Fruit fly (Drosophila melanogaster): ENCODE data around the gene CG12541.

The CG12541 gene

dm6 chrX:7037061-7037460 lies 28.8 kb downstream of the CG12541 start:
- no peak for TF ChIP-seq CG9948 (tag; optimal IDR thresholded peaks at IDR 0.05)
- no peak for TF ChIP-seq CG34367 (tag; optimal IDR thresholded peaks at IDR 0.05)
- TF ChIP-seq CG12605 (GFP tag; IDR thresholded peaks at IDR 0.05): no peak
- no peak for TF ChIP-seq Snoo (tag; optimal IDR thresholded peaks at IDR 0.05)
- TF ChIP-seq CG10348 (GFP tag; IDR thresholded peaks at IDR 0.05): no peak
- TF ChIP-seq CG17806 (tag; optimal IDR thresholded peaks at IDR 0.05): no peak
- no peak for TF ChIP-seq D1 (tag; optimal IDR thresholded peaks at IDR 0.05)
- no peak for TF ChIP-seq Ets98B (GFP tag; IDR thresholded peaks at IDR 0.05)
- TF ChIP-seq Pif1A (GFP tag; optimal IDR thresholded peaks at IDR 0.05): no peak
- TF ChIP-seq CG32121 (GFP tag; IDR thresholded peaks at IDR 0.05): no peak
- TF ChIP-seq CG8301 (tag; optimal IDR thresholded peaks at IDR 0.05): no peak
- no peak for TF ChIP-seq Pif1B (GFP tag; optimal IDR thresholded peaks at IDR 0.05)
- no peak for TF ChIP-seq rn (GFP tag; IDR thresholded peaks at IDR 0.05)
- no peak for TF ChIP-seq fd96Ca (GFP tag; IDR thresholded peaks at IDR 0.05)
- no peak for TF ChIP-seq CG13204 (GFP tag; optimal IDR thresholded peaks at IDR 0.05)

- TF ChIP-seq Pif1A (GFP tag; optimal IDR thresholded peaks at IDR 0.05): no peak
- TF ChIP-seq CG9948 (tag; optimal IDR thresholded peaks at IDR 0.05): no peak
- TF ChIP-seq Ets98B (GFP tag; IDR thresholded peaks at IDR 0.05): no peak
- TF ChIP-seq CG8301 (tag; optimal IDR thresholded peaks at IDR 0.05): no peak
- no peak for TF ChIP-seq Snoo (tag; optimal IDR thresholded peaks at IDR 0.05)
- TF ChIP-seq CG17806 (tag; optimal IDR thresholded peaks at IDR 0.05): no peak
- TF ChIP-seq CG13204 (GFP tag; optimal IDR thresholded peaks at IDR 0.05): no peak
- no peak for TF ChIP-seq rn (GFP tag; IDR thresholded peaks at IDR 0.05)
- TF ChIP-seq CG12605 (GFP tag; IDR thresholded peaks at IDR 0.05): no peak
- TF ChIP-seq CG10348 (GFP tag; IDR thresholded peaks at IDR 0.05): no peak
- no peak for TF ChIP-seq D1 (tag; optimal IDR thresholded peaks at IDR 0.05)
- no peak for TF ChIP-seq CG32121 (GFP tag; IDR thresholded peaks at IDR 0.05)
- no peak for TF ChIP-seq CG14655 (GFP tag; optimal IDR thresholded peaks at IDR 0.05)
- TF ChIP-seq Pif1B (GFP tag; optimal IDR thresholded peaks at IDR 0.05): no peak
- TF ChIP-seq gl (tag; optimal IDR thresholded peaks at IDR 0.05): no peak
- TF ChIP-seq CG15710 (tag; optimal IDR thresholded peaks at IDR 0.05): no peak
- TF ChIP-seq EcR (GFP tag; optimal IDR thresholded peaks at IDR 0.05): no peak
- no peak for TF ChIP-seq CG8159 (tag; optimal IDR thresholded peaks at IDR 0.05)
- no peak for TF ChIP-seq fd96Ca (GFP tag; IDR thresholded peaks at IDR 0.05)
- no peak for TF ChIP-seq CG4496 (GFP tag; IDR thresholded peaks at IDR 0.05)
Observed at dm6 chrX:7034892-7035291, 31.0 kb downstream of the CG12541 start.

dm6 chrX:7014931-7015428 lies 50.9 kb downstream of the CG12541 start:
- TF ChIP-seq CG17806 (tag; optimal IDR thresholded peaks at IDR 0.05) (peak; percentile 21), CG9948 (tag; optimal IDR thresholded peaks at IDR 0.05) (peak; percentile 12), CG10348 (GFP tag; IDR thresholded peaks at IDR 0.05) (no peak), gl (tag; optimal IDR thresholded peaks at IDR 0.05) (no peak), fd96Ca (GFP tag; IDR thresholded peaks at IDR 0.05) (peak; percentile 29; the same call in 1 of the 3 replicates), CG13204 (GFP tag; optimal IDR thresholded peaks at IDR 0.05) (no peak), CG15710 (tag; optimal IDR thresholded peaks at IDR 0.05) (peak; percentile 9), EcR (GFP tag; optimal IDR thresholded peaks at IDR 0.05) (no peak), CG4496 (GFP tag; IDR thresholded peaks at IDR 0.05) (peak; percentile 68; the same call in 2 of the 3 replicates), Snoo (tag; optimal IDR thresholded peaks at IDR 0.05) (peak; percentile 65), CG12605 (GFP tag; IDR thresholded peaks at IDR 0.05) (peak; percentile 33; the same call in 1 of the 2 replicates), Pif1A (GFP tag; optimal IDR thresholded peaks at IDR 0.05) (peak; percentile 61), Ets98B (GFP tag; IDR thresholded peaks at IDR 0.05) (peak; percentile 57), Pif1B (GFP tag; optimal IDR thresholded peaks at IDR 0.05) (peak; percentile 35), CG14655 (GFP tag; optimal IDR thresholded peaks at IDR 0.05) (no peak), D1 (tag; optimal IDR thresholded peaks at IDR 0.05) (no peak), CG34367 (tag; optimal IDR thresholded peaks at IDR 0.05) (no peak), CG32121 (GFP tag; IDR thresholded peaks at IDR 0.05) (peak; percentile 40; the same call in 1 of the 2 replicates), CG8159 (tag; optimal IDR thresholded peaks at IDR 0.05) (peak; percentile 25), CG8301 (tag; optimal IDR thresholded peaks at IDR 0.05) (no peak), rn (GFP tag; IDR thresholded peaks at IDR 0.05) (no peak)

- TF ChIP-seq CG32121 (GFP tag; IDR thresholded peaks at IDR 0.05) (peak; percentile 96), Ets98B (GFP tag; IDR thresholded peaks at IDR 0.05) (peak; percentile 98), CG15710 (tag; optimal IDR thresholded peaks at IDR 0.05) (peak; percentile 84), gl (tag; optimal IDR thresholded peaks at IDR 0.05) (peak; percentile 31), CG8301 (tag; optimal IDR thresholded peaks at IDR 0.05) (peak; percentile 91), CG8159 (tag; optimal IDR thresholded peaks at IDR 0.05) (peak; percentile 97), fd96Ca (GFP tag; IDR thresholded peaks at IDR 0.05) (peak; percentile 91), CG17806 (tag; optimal IDR thresholded peaks at IDR 0.05) (peak; percentile 87), Pif1B (GFP tag; optimal IDR thresholded peaks at IDR 0.05) (peak; percentile 75), CG9948 (tag; optimal IDR thresholded peaks at IDR 0.05) (peak; percentile 82), CG13204 (GFP tag; optimal IDR thresholded peaks at IDR 0.05) (peak; percentile 15), CG14655 (GFP tag; optimal IDR thresholded peaks at IDR 0.05) (peak; percentile 90), D1 (tag; optimal IDR thresholded peaks at IDR 0.05) (no peak), Pif1A (GFP tag; optimal IDR thresholded peaks at IDR 0.05) (peak; percentile 85), rn (GFP tag; IDR thresholded peaks at IDR 0.05) (peak; percentile 93), CG4496 (GFP tag; IDR thresholded peaks at IDR 0.05) (peak; percentile 98), CG12605 (GFP tag; IDR thresholded peaks at IDR 0.05) (peak; percentile 97), CG10348 (GFP tag; IDR thresholded peaks at IDR 0.05) (peak; percentile 92), EcR (GFP tag; optimal IDR thresholded peaks at IDR 0.05) (no peak), Snoo (tag; optimal IDR thresholded peaks at IDR 0.05) (peak; percentile 79), CG34367 (tag; optimal IDR thresholded peaks at IDR 0.05) (peak; percentile 87)
Observed at dm6 chrX:7013320-7014214, 52.3 kb downstream of the CG12541 start, which contains the start of the genes CG3032 and CG4593. Gene CG3032, minus strand, starts transcription at chrX:7013881. Gene CG4593, plus strand, starts transcription at chrX:7013887.
